In the genomic region with DNA sequence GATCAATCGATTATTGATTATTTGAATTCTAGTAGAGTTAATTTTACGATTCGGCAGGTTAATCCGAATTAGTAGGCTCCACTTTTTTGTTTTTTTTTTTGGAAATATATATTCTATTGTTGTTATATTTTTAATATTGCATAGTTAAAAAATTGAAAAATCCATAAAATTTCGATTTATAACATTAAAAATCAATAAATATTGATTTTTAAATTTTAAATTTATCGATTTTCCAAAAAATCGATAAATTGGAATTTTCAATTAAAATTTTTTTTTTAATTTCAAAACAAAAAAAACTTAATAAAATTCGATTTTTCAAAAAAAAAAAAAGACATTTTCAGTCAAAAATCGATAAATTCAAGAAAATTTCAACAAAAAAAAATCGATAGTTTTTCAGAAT, we compare ENCODE assay signal across 3 worm cellular contexts.
TF ChIP-seq lines count a peak whose summit lies in the region.

No protein-coding gene starts in this region.

TF ChIP-seq in whole organism, L3 larva, 47 proteins besides CTCF, POLR2A, EP300 and RAD21:
- TF ChIP-seq unc-62 (GFP tag; optimal IDR thresholded peaks at IDR 0.05; lab: Kevin White, UChicago) (no peak), ceh-28 (tag; optimal IDR thresholded peaks at IDR 0.05; lab: Kevin White, UChicago) (peak; percentile 84)

TF ChIP-seq in whole organism, L4 larva, 104 proteins besides CTCF, POLR2A, EP300 and RAD21:
- TF ChIP-seq ceh-20 (GFP tag; IDR thresholded peaks at IDR 0.05; lab: Robert Waterston, UW) (no peak), ceh-28 (tag; optimal IDR thresholded peaks at IDR 0.05; lab: Kevin White, UChicago) (peak; percentile 68)

TF ChIP-seq in whole organism, midembryonic, 9 proteins besides CTCF, POLR2A, EP300 and RAD21:
- TF ChIP-seq T22C8.4 (GFP tag; IDR thresholded peaks at IDR 0.05; lab: Robert Waterston, UW) (peak; percentile 35; the same call in 1 of the 2 replicates), ref-1 (GFP tag; conservative IDR thresholded peaks at IDR 0.05; lab: Robert Waterston, UW) (no peak)

Comparison
In these comparisons a context has a peak if more than half of its experiments do, and no peak if none do; other contexts are left out.
1. Of the 28 proteins assayed by ChIP-seq in both whole organism, L4 larva and whole organism, L3 larva: peak only in whole organism, L4 larva: none; only in whole organism, L3 larva: none; in both: ceh-28; in neither: 27.